Fruit fly (Drosophila melanogaster): ENCODE results near the gene Sfp87B.

- TF ChIP-seq EcR (GFP tag; optimal IDR thresholded peaks at IDR 0.05) (no peak), Dll (optimal IDR thresholded peaks at IDR 0.05) (no peak), usp (GFP tag; optimal IDR thresholded peaks at IDR 0.05) (no peak)
Observed at dm6 chr3R:12285589-12285988, 12.7 kb downstream of the Sfp87B start.
